Fruit fly (Drosophila melanogaster): ENCODE measurements around the gene Sox21b.

DNA sequence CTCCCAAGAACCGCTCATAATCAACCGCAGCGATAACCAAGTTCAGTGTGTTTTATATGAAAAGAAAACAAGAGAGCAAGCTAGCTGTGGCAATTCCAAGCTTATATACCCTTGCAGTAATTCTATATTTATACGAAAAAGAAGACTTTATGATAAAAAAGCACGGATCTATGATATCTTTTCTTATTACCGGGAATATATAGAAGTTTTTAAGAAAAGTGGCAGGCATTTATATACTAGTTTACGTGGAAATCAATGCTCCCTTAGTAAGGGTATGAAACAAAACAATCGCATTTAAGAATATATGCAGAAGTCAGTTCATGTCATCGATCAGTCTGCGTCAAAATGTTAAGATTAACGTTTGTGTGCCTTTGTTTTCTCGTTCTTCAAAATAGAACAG lies 47.8 kb downstream of the Sox21b start, which contains the start of gene CG8100:
- TF ChIP-seq CG8478 (optimal IDR thresholded peaks at IDR 0.05) (no peak), CTCF (optimal IDR thresholded peaks at IDR 0.05) (no peak)
